Worm (Caenorhabditis elegans) whole organism, mixed stage, embryonic: ENCODE measurements around the gene R74.2.

Source experiments
- M03D4.4 ChIP-seq: sonication (generic microtip); optimal IDR thresholded peaks from 2 replicates; lab custom pipeline; 2017; ENCODE audit warnings: mild to moderate bottlenecking, missing genetic modification characterization, missing compliant biosample characterization
- bed-3 ChIP-seq: fragments of 200-800 bp; sonication (Bioruptor generic); optimal IDR thresholded peaks from 3 replicates; lab custom pipeline; 2018; ENCODE audit warnings: mild to moderate bottlenecking, missing genetic modification characterization, moderate library complexity, missing compliant biosample characterization
- blmp-1 ChIP-seq: fragments of 150-350 bp; optimal IDR thresholded peaks from 2 replicates; lab custom pipeline; 2014; ENCODE audit warnings: missing biosample characterization, missing genetic modification characterization
- ceh-39 ChIP-seq: fragments of 150-350 bp; optimal IDR thresholded peaks from 2 replicates; lab custom pipeline; 2014; ENCODE audit warnings: missing biosample characterization, missing genetic modification characterization
- ceh-43 ChIP-seq: fragments of 200-800 bp; sonication (Bioruptor generic); optimal IDR thresholded peaks from 2 replicates; lab custom pipeline; 2018; ENCODE audit warnings: mild to moderate bottlenecking, missing genetic modification characterization, moderate library complexity, missing compliant biosample characterization
- ceh-83 ChIP-seq: fragments of 200-800 bp; sonication (Bioruptor generic); optimal IDR thresholded peaks from 2 replicates; lab custom pipeline; 2018; ENCODE audit warnings: mild to moderate bottlenecking, missing genetic modification characterization, missing compliant biosample characterization
- ces-1 ChIP-seq: fragments of 150-350 bp; optimal IDR thresholded peaks from 2 replicates; lab custom pipeline; 2014; ENCODE audit warnings: missing biosample characterization, missing genetic modification reagents, missing genetic modification characterization
- cnd-1 ChIP-seq: fragments of 200-800 bp; sonication (Bioruptor generic); optimal IDR thresholded peaks from 2 replicates; lab custom pipeline; 2018; ENCODE audit warnings: mild to moderate bottlenecking, missing genetic modification characterization, missing compliant biosample characterization
- drap-1 ChIP-seq: fragments of 200-800 bp; sonication (Bioruptor generic); optimal IDR thresholded peaks from 3 replicates; lab custom pipeline; 2018; ENCODE audit warnings: mild to moderate bottlenecking, missing genetic modification characterization, missing compliant biosample characterization
- elt-1 ChIP-seq: sonication (generic microtip); optimal IDR thresholded peaks from 2 replicates; lab custom pipeline; 2017; ENCODE audit warnings: missing genetic modification characterization, mild to moderate bottlenecking, missing compliant biosample characterization, antibody characterized with exemption, moderate library complexity, borderline replicate concordance; ENCODE audit not compliant: insufficient read depth
- elt-3 ChIP-seq: fragments of 150-350 bp; optimal IDR thresholded peaks from 2 replicates; lab custom pipeline; 2014; ENCODE audit warnings: missing biosample characterization, missing genetic modification characterization
- flh-1 ChIP-seq: fragments of 200-800 bp; sonication (Bioruptor generic); optimal IDR thresholded peaks from 2 replicates; lab custom pipeline; 2018; ENCODE audit warnings: mild to moderate bottlenecking, missing genetic modification characterization, moderate library complexity, missing compliant biosample characterization
- ham-2 ChIP-seq: fragments of 200-800 bp; sonication (Bioruptor generic); optimal IDR thresholded peaks from 2 replicates; lab custom pipeline; 2018; ENCODE audit warnings: mild to moderate bottlenecking, missing genetic modification characterization, missing compliant biosample characterization
- hlh-1 ChIP-seq: fragments of 150-350 bp; optimal IDR thresholded peaks from 2 replicates; lab custom pipeline; 2014; ENCODE audit warnings: missing biosample characterization, missing genetic modification reagents, missing genetic modification characterization
- lin-13 ChIP-seq: fragments of 150-350 bp; optimal IDR thresholded peaks from 2 replicates; lab custom pipeline; 2014; ENCODE audit warnings: missing biosample characterization, missing genetic modification characterization
- lin-32 ChIP-seq: fragments of 200-800 bp; sonication (Bioruptor generic); optimal IDR thresholded peaks from 2 replicates; lab custom pipeline; 2018; ENCODE audit warnings: mild to moderate bottlenecking, missing genetic modification characterization, missing compliant biosample characterization
- lsy-2 ChIP-seq: fragments of 150-350 bp; optimal IDR thresholded peaks from 2 replicates; lab custom pipeline; 2014; ENCODE audit warnings: missing biosample characterization, missing genetic modification characterization
- mab-5 ChIP-seq: fragments of 150-350 bp; optimal IDR thresholded peaks from 2 replicates; lab custom pipeline; 2014; ENCODE audit warnings: missing biosample characterization, missing genetic modification characterization
- mep-1 ChIP-seq: fragments of 150-350 bp; optimal IDR thresholded peaks from 2 replicates; lab custom pipeline; 2017; ENCODE audit warnings: missing biosample characterization, missing genetic modification reagents, missing genetic modification characterization, inconsistent platforms
- mls-2 ChIP-seq: sonication (generic microtip); optimal IDR thresholded peaks from 2 replicates; lab custom pipeline; 2016; ENCODE audit warnings: mild to moderate bottlenecking, missing genetic modification characterization, moderate library complexity, missing compliant biosample characterization
- nhr-12 ChIP-seq: fragments of 150-350 bp; optimal IDR thresholded peaks from 2 replicates; lab custom pipeline; 2014; ENCODE audit warnings: missing biosample characterization, missing genetic modification characterization
- nhr-2 ChIP-seq: fragments of 150-350 bp; optimal IDR thresholded peaks from 2 replicates; lab custom pipeline; 2014; ENCODE audit warnings: missing biosample characterization, missing genetic modification characterization
- nhr-237 ChIP-seq: fragments of 150-350 bp; optimal IDR thresholded peaks from 2 replicates; lab custom pipeline; 2014; ENCODE audit warnings: missing biosample characterization, missing genetic modification characterization
- nhr-28 ChIP-seq: fragments of 150-350 bp; optimal IDR thresholded peaks from 2 replicates; lab custom pipeline; 2014; ENCODE audit warnings: missing biosample characterization, missing genetic modification characterization
- nhr-76 ChIP-seq: sonication (generic microtip); optimal IDR thresholded peaks from 2 replicates; lab custom pipeline; 2017; ENCODE audit warnings: missing biosample characterization, missing genetic modification characterization
- pha-4 ChIP-seq: fragments of 150-350 bp; optimal IDR thresholded peaks from 2 replicates; lab custom pipeline; 2018; ENCODE audit warnings: missing biosample characterization, missing genetic modification reagents, missing genetic modification characterization
- sem-2 ChIP-seq: fragments of 200-800 bp; sonication (Bioruptor generic); optimal IDR thresholded peaks from 2 replicates; lab custom pipeline; 2018; ENCODE audit warnings: mild to moderate bottlenecking, missing genetic modification characterization, missing compliant biosample characterization
- snpc-4 ChIP-seq: fragments of 150-350 bp; optimal IDR thresholded peaks from 2 replicates; lab custom pipeline; 2014; ENCODE audit warnings: missing biosample characterization, missing genetic modification characterization
- sptf-1 ChIP-seq: sonication (generic microtip); optimal IDR thresholded peaks from 2 replicates; lab custom pipeline; 2017; ENCODE audit warnings: mild to moderate bottlenecking, missing genetic modification characterization, moderate library complexity, missing compliant biosample characterization
- tbx-8 ChIP-seq: fragments of 200-800 bp; sonication (Bioruptor generic); optimal IDR thresholded peaks from 2 replicates; lab custom pipeline; 2018; ENCODE audit warnings: mild to moderate bottlenecking, missing genetic modification characterization, moderate library complexity, missing compliant biosample characterization
- unc-120 ChIP-seq: sonication (generic microtip); optimal IDR thresholded peaks from 2 replicates; lab custom pipeline; 2017; ENCODE audit warnings: missing genetic modification characterization, missing compliant biosample characterization; ENCODE audit not compliant: poor library complexity, severe bottlenecking
- unc-39 ChIP-seq: fragments of 150-350 bp; optimal IDR thresholded peaks from 2 replicates; lab custom pipeline; 2014; ENCODE audit warnings: missing biosample characterization, missing genetic modification characterization
- unc-62 ChIP-seq: fragments of 150-350 bp; optimal IDR thresholded peaks from 2 replicates; lab custom pipeline; 2014; ENCODE audit warnings: missing biosample characterization, missing genetic modification reagents, missing genetic modification characterization
- zip-8 ChIP-seq: fragments of 150-350 bp; optimal IDR thresholded peaks from 2 replicates; lab custom pipeline; 2014; ENCODE audit warnings: missing biosample characterization, missing genetic modification characterization
- ztf-11 ChIP-seq: fragments of 150-350 bp; optimal IDR thresholded peaks from 2 replicates; lab custom pipeline; 2014; ENCODE audit warnings: missing biosample characterization, missing genetic modification characterization

Gene R74.2

ce11 chrIII:4191091-4191638 lies 3.2 kb downstream of the R74.2 start, which contains the start of gene dnj-16:
Gene dnj-16, plus strand, starts transcription at chrIII:4191141.
- TF ChIP-seq sem-2 (GFP tag; lab: Kevin White, UChicago) = no peak
- no peak for TF ChIP-seq ceh-83 (GFP tag; lab: Kevin White, UChicago)
- peak; percentile 83 for TF ChIP-seq ces-1 (GFP tag; lab: Kevin White, UChicago)
- TF ChIP-seq M03D4.4 (tag; lab: Kevin White, UChicago) = no peak
- peak; percentile 11 for TF ChIP-seq lsy-2
- TF ChIP-seq mep-1 (tag; lab: Kevin White, UChicago) = peak; percentile 19
- peak; percentile 1 for TF ChIP-seq nhr-237 (tag; lab: Kevin White, UChicago)

ce11 chrIII:4193659-4194103 lies 5.7 kb downstream of the R74.2 start, which contains the start of gene xbp-1:
Gene xbp-1, plus strand, starts transcription at chrIII:4193809.
- TF ChIP-seq sem-2 (GFP tag; lab: Kevin White, UChicago) = no peak
- TF ChIP-seq ces-1 (GFP tag; lab: Kevin White, UChicago) = peak; percentile 80
- TF ChIP-seq ceh-43 (GFP tag; lab: Kevin White, UChicago) = no peak
- peak; percentile 29 for TF ChIP-seq lin-13 (tag; lab: Kevin White, UChicago)
- TF ChIP-seq nhr-12 = no peak
- peak; percentile 87 for TF ChIP-seq mep-1 (tag; lab: Kevin White, UChicago)
- no peak for TF ChIP-seq blmp-1 (tag; lab: Kevin White, UChicago)
- TF ChIP-seq unc-39 (tag; lab: Kevin White, UChicago) = no peak
- peak; percentile 8 for TF ChIP-seq mab-5 (tag; lab: Kevin White, UChicago)
- peak; percentile 22 for TF ChIP-seq unc-120
- no peak for TF ChIP-seq flh-1 (GFP tag; lab: Kevin White, UChicago)
- no peak for TF ChIP-seq nhr-76 (tag; lab: Kevin White, UChicago)
- peak; percentile 75 for TF ChIP-seq unc-62 (GFP tag; lab: Kevin White, UChicago)
- peak; percentile 73 for TF ChIP-seq nhr-237 (tag; lab: Kevin White, UChicago)
- TF ChIP-seq hlh-1 (tag; lab: Kevin White, UChicago) = peak; percentile 41
- no peak for TF ChIP-seq cnd-1 (tag; lab: Kevin White, UChicago)
- TF ChIP-seq ceh-83 (GFP tag; lab: Kevin White, UChicago) = no peak
- TF ChIP-seq tbx-8 = no peak
- TF ChIP-seq sptf-1 (tag; lab: Kevin White, UChicago) = peak; percentile 72
- TF ChIP-seq ceh-39 (tag; lab: Kevin White, UChicago) = peak; percentile 59
- TF ChIP-seq drap-1 (GFP tag; lab: Kevin White, UChicago) = peak; percentile 39
- TF ChIP-seq elt-1 (tag; lab: Kevin White, UChicago) = no peak
- TF ChIP-seq mls-2 (tag; lab: Kevin White, UChicago) = no peak
- TF ChIP-seq lin-32 (GFP tag; lab: Kevin White, UChicago) = no peak
- TF ChIP-seq M03D4.4 (tag; lab: Kevin White, UChicago) = no peak
- no peak for TF ChIP-seq nhr-2 (tag; lab: Kevin White, UChicago)
- peak; percentile 20 for TF ChIP-seq elt-3 (tag; lab: Kevin White, UChicago)
- no peak for TF ChIP-seq nhr-28 (tag; lab: Kevin White, UChicago)
- TF ChIP-seq snpc-4 (tag; lab: Kevin White, UChicago) = no peak
- peak; percentile 81 for TF ChIP-seq pha-4 (tag; lab: Kevin White, UChicago)
- peak; percentile 77 for TF ChIP-seq lsy-2
- TF ChIP-seq bed-3 (GFP tag; lab: Kevin White, UChicago) = no peak
- peak; percentile 17 for TF ChIP-seq ztf-11
- peak; percentile 79 for TF ChIP-seq ham-2 (GFP tag; lab: Kevin White, UChicago)
- TF ChIP-seq zip-8 (tag; lab: Kevin White, UChicago) = peak; percentile 10
- TF ChIP-seq, all 35 proteins: peak for 17

- TF ChIP-seq ham-2 (GFP tag; lab: Kevin White, UChicago) (no peak), ceh-43 (GFP tag; lab: Kevin White, UChicago) (no peak), sem-2 (GFP tag; lab: Kevin White, UChicago) (no peak), nhr-76 (tag; lab: Kevin White, UChicago) (no peak), nhr-237 (tag; lab: Kevin White, UChicago) (no peak), ces-1 (GFP tag; lab: Kevin White, UChicago) (no peak), unc-39 (tag; lab: Kevin White, UChicago) (no peak), nhr-2 (tag; lab: Kevin White, UChicago) (no peak), ceh-39 (tag; lab: Kevin White, UChicago) (no peak), tbx-8 (no peak), sptf-1 (tag; lab: Kevin White, UChicago) (no peak), elt-3 (tag; lab: Kevin White, UChicago) (no peak), mep-1 (tag; lab: Kevin White, UChicago) (no peak), ceh-83 (GFP tag; lab: Kevin White, UChicago) (no peak), M03D4.4 (tag; lab: Kevin White, UChicago) (no peak), unc-62 (GFP tag; lab: Kevin White, UChicago) (no peak), drap-1 (GFP tag; lab: Kevin White, UChicago) (no peak), nhr-12 (no peak), zip-8 (tag; lab: Kevin White, UChicago) (no peak), flh-1 (GFP tag; lab: Kevin White, UChicago) (no peak)
Observed at ce11 chrIII:4194349-4195110, 6.6 kb downstream of the R74.2 start.
